Fruit fly (Drosophila melanogaster) whole organism, embryonic: ENCODE results near the gene vkg.
A peak's percentile ranks its signal among the peaks of the same experiment; 100 is the strongest.

Experiments used
- CG10366 ChIP-seq: fragments of 200-800 bp; sonication (Bioruptor generic); IDR thresholded peaks from 2 replicates; pipeline ENCODE4 v1.3.6; 2022; ENCODE audit warnings: missing biosample characterization, missing genetic modification characterization
- CG10959 ChIP-seq: fragments of 200-800 bp; sonication (Bioruptor generic); IDR thresholded peaks from 2 replicates; pipeline ENCODE4 v1.3.6; 2022; ENCODE audit warnings: missing biosample characterization, missing genetic modification characterization
- CG11723 ChIP-seq: fragments of 200-800 bp; sonication (Bioruptor generic); optimal IDR thresholded peaks from 2 replicates; lab custom pipeline; 2017; ENCODE audit warnings: missing biosample characterization, mild to moderate bottlenecking, missing genetic modification characterization
- CG1529 ChIP-seq: fragments of 200-800 bp; sonication (Bioruptor generic); optimal IDR thresholded peaks from 3 replicates; lab custom pipeline; 2018; ENCODE audit warnings: missing biosample characterization, missing genetic modification characterization
- CG16813 ChIP-seq: fragments of 200-800 bp; sonication (Bioruptor generic); IDR thresholded peaks from 3 replicates; pipeline ENCODE4 v1.3.6; 2022; ENCODE audit warnings: missing biosample characterization, missing genetic modification characterization; ENCODE audit not compliant: partially characterized antibody
- CG17829 ChIP-seq: fragments of 200-800 bp; optimal IDR thresholded peaks from 2 replicates; lab custom pipeline; 2019; ENCODE audit warnings: missing biosample characterization, mild to moderate bottlenecking, missing genetic modification characterization, moderate library complexity
- CG2202 ChIP-seq: fragments of 200-800 bp; sonication (Bioruptor generic); optimal IDR thresholded peaks from 2 replicates; lab custom pipeline; 2018; ENCODE audit warnings: missing biosample characterization, mild to moderate bottlenecking, missing genetic modification characterization
- CG2889 ChIP-seq: fragments of 200-800 bp; sonication (Bioruptor generic); IDR thresholded peaks from 3 replicates; pipeline ENCODE4 v1.3.6; 2022; ENCODE audit warnings: missing biosample characterization, missing genetic modification characterization
- CG30403 ChIP-seq: fragments of 200-800 bp; sonication (Bioruptor generic); optimal IDR thresholded peaks from 3 replicates; lab custom pipeline; 2016; ENCODE audit warnings: missing biosample characterization, missing genetic modification characterization
- CG31388 ChIP-seq: fragments of 200-800 bp; sonication (Bioruptor generic); optimal IDR thresholded peaks from 2 replicates; lab custom pipeline; 2016; ENCODE audit warnings: missing biosample characterization, missing genetic modification characterization
- CG4328 ChIP-seq: fragments of 200-800 bp; sonication (Bioruptor generic); optimal IDR thresholded peaks from 3 replicates; lab custom pipeline; 2017; ENCODE audit warnings: missing biosample characterization, missing genetic modification reagents, missing genetic modification characterization
- CG5245 ChIP-seq: fragments of 200-800 bp; sonication (Bioruptor generic); optimal IDR thresholded peaks from 3 replicates; lab custom pipeline; 2016; ENCODE audit warnings: missing biosample characterization, missing genetic modification characterization
- CG6654 ChIP-seq: fragments of 200-800 bp; sonication (Bioruptor generic); optimal IDR thresholded peaks from 2 replicates; lab custom pipeline; 2017; ENCODE audit warnings: missing biosample characterization, mild to moderate bottlenecking, missing genetic modification characterization
- CG6689 ChIP-seq: fragments of 200-800 bp; sonication (Bioruptor generic); IDR thresholded peaks from 2 replicates; pipeline ENCODE4 v1.3.6; 2022; ENCODE audit warnings: missing biosample characterization, missing genetic modification characterization
- CG6765 ChIP-seq: fragments of 200-800 bp; sonication (Bioruptor generic); optimal IDR thresholded peaks from 3 replicates; lab custom pipeline; 2017; ENCODE audit warnings: missing biosample characterization, mild to moderate bottlenecking, missing genetic modification characterization
- CG7556 ChIP-seq: fragments of 200-800 bp; sonication (Bioruptor generic); optimal IDR thresholded peaks from 2 replicates; lab custom pipeline; 2017; ENCODE audit warnings: missing biosample characterization, mild to moderate bottlenecking, missing genetic modification characterization
- CG8281 ChIP-seq: fragments of 200-800 bp; sonication (Bioruptor generic); optimal IDR thresholded peaks from 2 replicates; lab custom pipeline; 2018; ENCODE audit warnings: missing biosample characterization, mild to moderate bottlenecking, missing genetic modification characterization, moderate library complexity
- CG8478 ChIP-seq: fragments of >200 bp; optimal IDR thresholded peaks from 2 replicates; lab custom pipeline; 2018
- CG9932 ChIP-seq: fragments of 200-800 bp; sonication (Bioruptor generic); IDR thresholded peaks from 2 replicates; pipeline ENCODE4 v1.3.6; 2022; ENCODE audit warnings: missing biosample characterization, missing genetic modification characterization
- Deaf1 ChIP-seq: fragments of 200-800 bp; optimal IDR thresholded peaks from 3 replicates; lab custom pipeline; 2019; ENCODE audit warnings: missing biosample characterization, mild to moderate bottlenecking, missing genetic modification characterization, moderate library complexity
- Dip2 ChIP-seq: fragments of 200-800 bp; sonication (Bioruptor generic); IDR thresholded peaks from 2 replicates; pipeline ENCODE4 v1.3.6; 2022; ENCODE audit warnings: missing biosample characterization, missing genetic modification characterization
- E2f1 ChIP-seq: fragments of 200-800 bp; sonication (Bioruptor generic); IDR thresholded peaks from 2 replicates; pipeline ENCODE4 v1.3.6; 2022; ENCODE audit warnings: missing biosample characterization, missing genetic modification characterization
- Fer2 ChIP-seq: fragments of 200-800 bp; sonication (Bioruptor generic); optimal IDR thresholded peaks from 2 replicates; lab custom pipeline; 2018; ENCODE audit warnings: missing biosample characterization, mild to moderate bottlenecking, missing genetic modification characterization, moderate library complexity
- HmgZ ChIP-seq: fragments of 200-800 bp; sonication (Bioruptor generic); optimal IDR thresholded peaks from 2 replicates; lab custom pipeline; 2018; ENCODE audit warnings: missing biosample characterization, mild to moderate bottlenecking, missing genetic modification characterization
- Hsf ChIP-seq: fragments of 200-800 bp; sonication (Bioruptor generic); optimal IDR thresholded peaks from 3 replicates; lab custom pipeline; 2016; ENCODE audit warnings: missing biosample characterization, missing genetic modification characterization
- MESR4 ChIP-seq: fragments of 200-800 bp; sonication (Bioruptor generic); optimal IDR thresholded peaks from 2 replicates; lab custom pipeline; 2018; ENCODE audit warnings: missing biosample characterization, mild to moderate bottlenecking, missing genetic modification characterization, moderate library complexity
- Rfx ChIP-seq: fragments of 200-800 bp; sonication (Bioruptor generic); IDR thresholded peaks from 2 replicates; pipeline ENCODE4 v1.3.6; 2022; ENCODE audit warnings: missing biosample characterization, missing genetic modification characterization
- Sox100B ChIP-seq: fragments of 200-800 bp; sonication (Bioruptor generic); optimal IDR thresholded peaks from 3 replicates; lab custom pipeline; 2018; ENCODE audit warnings: missing biosample characterization, mild to moderate bottlenecking, missing genetic modification characterization
- Sry-β ChIP-seq: fragments of 200-800 bp; sonication (Bioruptor generic); optimal IDR thresholded peaks from 2 replicates; lab custom pipeline; 2018; ENCODE audit warnings: missing biosample characterization, mild to moderate bottlenecking, missing genetic modification characterization, moderate library complexity
- ab ChIP-seq: fragments of 200-800 bp; sonication (Bioruptor generic); optimal IDR thresholded peaks from 2 replicates; lab custom pipeline; 2016; ENCODE audit warnings: missing biosample characterization, missing genetic modification characterization
- abd-A ChIP-seq: fragments of 200-800 bp; sonication (Bioruptor generic); optimal IDR thresholded peaks from 3 replicates; lab custom pipeline; 2019; ENCODE audit warnings: missing biosample characterization, mild to moderate bottlenecking, missing genetic modification characterization, moderate library complexity
- ash1 ChIP-seq: fragments of 200-800 bp; sonication (Bioruptor generic); optimal IDR thresholded peaks from 2 replicates; lab custom pipeline; 2018; ENCODE audit warnings: missing biosample characterization, mild to moderate bottlenecking, missing genetic modification characterization
- cad ChIP-seq: fragments of >200 bp; optimal IDR thresholded peaks from 2 replicates; lab custom pipeline; 2017; ENCODE audit warnings: missing biosample characterization, missing genetic modification characterization
- cg ChIP-seq: fragments of 200-800 bp; sonication (Bioruptor generic); optimal IDR thresholded peaks from 3 replicates; lab custom pipeline; 2019; ENCODE audit warnings: missing biosample characterization, mild to moderate bottlenecking, missing genetic modification characterization, moderate library complexity
- crc ChIP-seq: fragments of 200-800 bp; sonication (Bioruptor generic); optimal IDR thresholded peaks from 2 replicates; lab custom pipeline; 2016; ENCODE audit warnings: missing biosample characterization, missing genetic modification characterization
- en ChIP-seq: fragments of 200-800 bp; sonication (Bioruptor generic); optimal IDR thresholded peaks from 2 replicates; lab custom pipeline; 2016; ENCODE audit warnings: missing biosample characterization, missing genetic modification characterization
- jumu ChIP-seq: fragments of 200-800 bp; sonication (Bioruptor generic); optimal IDR thresholded peaks from 3 replicates; lab custom pipeline; 2016; ENCODE audit warnings: missing biosample characterization, missing genetic modification characterization
- lbe ChIP-seq: fragments of 200-800 bp; sonication (Bioruptor generic); optimal IDR thresholded peaks from 2 replicates; lab custom pipeline; 2016; ENCODE audit warnings: missing biosample characterization, mild to moderate bottlenecking, missing genetic modification characterization
- maf-S ChIP-seq: fragments of 200-800 bp; sonication (Bioruptor generic); optimal IDR thresholded peaks from 2 replicates; lab custom pipeline; 2016; ENCODE audit warnings: missing biosample characterization, missing genetic modification characterization
- nmo ChIP-seq: fragments of 200-800 bp; sonication (Bioruptor generic); optimal IDR thresholded peaks from 2 replicates; lab custom pipeline; 2018; ENCODE audit warnings: missing biosample characterization, mild to moderate bottlenecking, missing genetic modification characterization, moderate library complexity
- pros ChIP-seq: fragments of 200-800 bp; sonication (Bioruptor generic); optimal IDR thresholded peaks from 3 replicates; lab custom pipeline; 2019; ENCODE audit warnings: missing biosample characterization, mild to moderate bottlenecking, missing genetic modification characterization, moderate library complexity
- scrt ChIP-seq: fragments of 200-800 bp; sonication (Bioruptor generic); optimal IDR thresholded peaks from 2 replicates; lab custom pipeline; 2018; ENCODE audit warnings: missing biosample characterization, mild to moderate bottlenecking, missing genetic modification characterization, moderate library complexity
- sens-2 ChIP-seq: fragments of 200-800 bp; sonication (Bioruptor generic); IDR thresholded peaks from 2 replicates; pipeline ENCODE4 v1.3.6; 2022; ENCODE audit warnings: missing biosample characterization, missing genetic modification characterization
- sima ChIP-seq: fragments of 200-800 bp; sonication (Bioruptor generic); optimal IDR thresholded peaks from 2 replicates; lab custom pipeline; 2016; ENCODE audit warnings: missing biosample characterization, missing genetic modification characterization
- stc ChIP-seq: fragments of 200-800 bp; sonication (Bioruptor generic); IDR thresholded peaks from 2 replicates; pipeline ENCODE4 v1.3.6; 2022; ENCODE audit warnings: missing biosample characterization, missing genetic modification characterization
- stwl ChIP-seq: fragments of 200-800 bp; sonication (Bioruptor generic); optimal IDR thresholded peaks from 3 replicates; lab custom pipeline; 2018; ENCODE audit warnings: missing biosample characterization, mild to moderate bottlenecking, missing genetic modification characterization, moderate library complexity
- tgo ChIP-seq: fragments of 200-800 bp; sonication (Bioruptor generic); IDR thresholded peaks from 3 replicates; pipeline ENCODE4 v1.3.6; 2022; ENCODE audit warnings: missing biosample characterization, missing genetic modification characterization
- tna ChIP-seq: fragments of 200-800 bp; sonication (Bioruptor generic); IDR thresholded peaks from 2 replicates; pipeline ENCODE4 v1.3.6; 2022; ENCODE audit warnings: missing biosample characterization, missing genetic modification characterization; ENCODE audit not compliant: partially characterized antibody
- trem ChIP-seq: fragments of 200-800 bp; optimal IDR thresholded peaks from 3 replicates; lab custom pipeline; 2019; ENCODE audit warnings: missing biosample characterization, mild to moderate bottlenecking, missing genetic modification characterization, moderate library complexity
- unpg ChIP-seq: fragments of 200-800 bp; sonication (Bioruptor generic); optimal IDR thresholded peaks from 3 replicates; lab custom pipeline; 2018; ENCODE audit warnings: missing biosample characterization, mild to moderate bottlenecking, missing genetic modification characterization, moderate library complexity
- yki ChIP-seq: fragments of >200 bp; optimal IDR thresholded peaks from 3 replicates; lab custom pipeline; 2018
- zf30C ChIP-seq: fragments of 200-800 bp; sonication (Bioruptor generic); optimal IDR thresholded peaks from 3 replicates; lab custom pipeline; 2018; ENCODE audit warnings: missing biosample characterization, mild to moderate bottlenecking, missing genetic modification characterization
- zfh2 ChIP-seq: fragments of 200-800 bp; sonication (Bioruptor generic); optimal IDR thresholded peaks from 2 replicates; lab custom pipeline; 2016; ENCODE audit warnings: missing biosample characterization, missing genetic modification characterization

vkg gene

DNA sequence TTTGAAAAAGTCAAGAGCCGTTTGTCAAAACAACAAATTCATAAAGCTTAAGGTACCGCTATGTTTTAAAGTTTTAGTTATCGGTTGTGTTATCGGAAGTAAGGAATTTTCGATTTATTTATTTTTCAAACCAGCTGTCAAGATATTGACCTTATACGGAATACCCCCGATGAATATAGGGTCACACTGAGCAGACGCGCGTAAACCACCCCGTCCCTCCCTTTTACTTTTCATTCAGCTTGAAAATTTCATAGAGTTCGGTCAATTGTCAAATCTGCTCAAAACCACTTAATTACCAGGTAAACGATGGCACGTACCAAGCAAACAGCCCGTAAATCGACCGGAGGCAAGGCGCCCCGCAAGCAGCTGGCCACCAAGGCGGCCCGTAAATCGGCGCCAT lies 27.0 kb upstream of the vkg start, which contains the start of the genes CG14036 and His3.3A (continued):
- TF ChIP-seq E2f1 (GFP tag; lab: Robert Waterston, UW) (peak; percentile 41; the same call in 1 of the 2 replicates), CG7556 (no peak), cad (GFP tag; lab: Kevin White, UChicago) (no peak), lbe (GFP tag; lab: Kevin White, UChicago) (no peak), CG10959 (GFP tag; lab: Robert Waterston, UW) (no peak), CG6765 (GFP tag; lab: Kevin White, UChicago) (no peak), jumu (GFP tag; lab: Kevin White, UChicago) (peak; percentile 24), CG8281 (tag; lab: Kevin White, UChicago) (no peak), nmo (GFP tag; lab: Kevin White, UChicago) (peak; percentile 56), CG11723 (GFP tag; lab: Kevin White, UChicago) (no peak), CG10366 (GFP tag; lab: Robert Waterston, UW) (no peak), ash1 (GFP tag; lab: Kevin White, UChicago) (peak; percentile 13), unpg (GFP tag; lab: Kevin White, UChicago) (no peak), Sry-β (peak; percentile 1), CG17829 (tag; lab: Kevin White, UChicago) (peak; percentile 56), Dip2 (GFP tag; lab: Robert Waterston, UW) (no peak), scrt (GFP tag; lab: Kevin White, UChicago) (no peak), crc (GFP tag; lab: Kevin White, UChicago) (no peak), Hsf (GFP tag; lab: Kevin White, UChicago) (no peak), stwl (tag; lab: Kevin White, UChicago) (peak; percentile 72), CG6654 (GFP tag; lab: Kevin White, UChicago) (no peak), CG30403 (GFP tag; lab: Kevin White, UChicago) (no peak), stc (no peak), CG16813 (GFP tag; lab: Robert Waterston, UW) (peak; percentile 69), sima (no peak), ab (GFP tag; lab: Kevin White, UChicago) (no peak), pros (GFP tag; lab: Kevin White, UChicago) (no peak), CG8478 (lab: Kevin White, UChicago) (no peak), Deaf1 (tag; lab: Kevin White, UChicago) (no peak), Rfx (GFP tag; lab: Robert Waterston, UW) (peak; percentile 42), CG9932 (peak; percentile 35; the same call in 1 of the 2 replicates), CG31388 (GFP tag; lab: Kevin White, UChicago) (no peak), Sox100B (GFP tag; lab: Kevin White, UChicago) (no peak), yki (lab: Kevin White, UChicago) (no peak), CG4328 (GFP tag; lab: Kevin White, UChicago) (no peak), tgo (GFP tag; lab: Robert Waterston, UW) (no peak), cg (GFP tag; lab: Kevin White, UChicago) (no peak), en (GFP tag; lab: Kevin White, UChicago) (no peak), CG2889 (no peak), tna (GFP tag; lab: Robert Waterston, UW) (peak; percentile 59; the same call in 1 of the 2 replicates), CG1529 (GFP tag; lab: Kevin White, UChicago) (no peak), Fer2 (tag; lab: Kevin White, UChicago) (no peak), abd-A (tag; lab: Kevin White, UChicago) (no peak), zfh2 (GFP tag; lab: Kevin White, UChicago) (no peak), CG6689 (no peak), maf-S (no peak), zf30C (GFP tag; lab: Kevin White, UChicago) (no peak), sens-2 (GFP tag; lab: Robert Waterston, UW) (no peak), trem (tag; lab: Kevin White, UChicago) (peak; percentile 75), MESR4 (GFP tag; lab: Kevin White, UChicago) (peak; percentile 89), CG5245 (no peak), HmgZ (tag; lab: Kevin White, UChicago) (peak; percentile 74), CG2202 (tag; lab: Kevin White, UChicago) (no peak)
